Worm (Caenorhabditis elegans): ENCODE results near the gene T13C2.3.
A peak's percentile ranks its signal among the peaks of the same experiment; 100 is the strongest.

The T13C2.3 gene

ce11 chrII:6801262-6801661, 12.2 kb downstream of the T13C2.3 start (continued):
- TF ChIP-seq bed-1 (GFP tag; IDR thresholded peaks at IDR 0.05) (no peak), rpc-1 (optimal IDR thresholded peaks at IDR 0.05) (no peak), rpc-1 (tag; optimal IDR thresholded peaks at IDR 0.05) (no peak), ztf-25 (GFP tag; IDR thresholded peaks at IDR 0.05) (no peak)

ce11 chrII:6803024-6803423, 14.0 kb downstream of the T13C2.3 start, which contains the start of gene tab-1:
Gene tab-1 (plus strand): TSS chrII:6803324.
- no peak for TF ChIP-seq tbp1 (GFP tag; optimal IDR thresholded peaks at IDR 0.05)
- TF ChIP-seq F39B2.1 (GFP tag; IDR thresholded peaks at IDR 0.05), result no peak
- no peak for TF ChIP-seq F22D6.2 (tag; optimal IDR thresholded peaks at IDR 0.05)
- TF ChIP-seq snpc-1.3 (tag; optimal IDR thresholded peaks at IDR 0.05; ENCODE audit: insufficient read depth), result no peak
- TF ChIP-seq cebp-2 (GFP tag; IDR thresholded peaks at IDR 0.05), result no peak
- no peak for TF ChIP-seq madf-10 (tag; optimal IDR thresholded peaks at IDR 0.05)
- TF ChIP-seq egl-18 (GFP tag; IDR thresholded peaks at IDR 0.05), result no peak
- no peak for TF ChIP-seq ceh-58 (GFP tag; IDR thresholded peaks at IDR 0.05)

ce11 chrII:6807162-6807561, 18.1 kb downstream of the T13C2.3 start, which contains the start of gene F31E8.5:
Gene F31E8.5 (minus strand): TSS chrII:6807262.
- TF ChIP-seq F49E8.2 (tag; optimal IDR thresholded peaks at IDR 0.05; ENCODE audit: insufficient read depth) (no peak), snpc-1.1 (tag; optimal IDR thresholded peaks at IDR 0.05; ENCODE audit: insufficient read depth) (no peak), lin-26 (GFP tag; IDR thresholded peaks at IDR 0.05) (no peak), F57C9.4 (tag; optimal IDR thresholded peaks at IDR 0.05) (no peak), F22D6.2 (tag; optimal IDR thresholded peaks at IDR 0.05) (no peak), him-1 (tag; optimal IDR thresholded peaks at IDR 0.05) (no peak), C06A6.2 (GFP tag; conservative IDR thresholded peaks at IDR 0.05) (no peak), hrde-1 (tag; optimal IDR thresholded peaks at IDR 0.05; ENCODE audit: borderline replicate concordance) (no peak), madf-6 (GFP tag; IDR thresholded peaks at IDR 0.05) (no peak), lin-40 (tag; optimal IDR thresholded peaks at IDR 0.05) (no peak), lin-35 (GFP tag; optimal IDR thresholded peaks at IDR 0.05) (no peak), nhr-80 (tag; optimal IDR thresholded peaks at IDR 0.05) (no peak), ztf-22 (GFP tag; optimal IDR thresholded peaks at IDR 0.05) (no peak), athp-1 (tag; optimal IDR thresholded peaks at IDR 0.05) (no peak), ekl-4 (GFP tag; IDR thresholded peaks at IDR 0.05) (no peak), Y56A3A.18 (GFP tag; IDR thresholded peaks at IDR 0.05) (no peak)

ce11 chrII:6808539-6808938, 19.5 kb downstream of the T13C2.3 start:
- peak; percentile 8 for TF ChIP-seq K12H6.12 (tag; optimal IDR thresholded peaks at IDR 0.05)
- TF ChIP-seq ztf-26 (tag; optimal IDR thresholded peaks at IDR 0.05), result no peak
- TF ChIP-seq egrh-3 (GFP tag; IDR thresholded peaks at IDR 0.05), result no peak

ce11 chrII:6810663-6811062, 21.6 kb downstream of the T13C2.3 start, which contains the start of gene snt-1:
Gene snt-1 (plus strand): TSS chrII:6810963.
- TF ChIP-seq aptf-3 (GFP tag; IDR thresholded peaks at IDR 0.05), result no peak
- no peak for TF ChIP-seq nhr-80 (tag; optimal IDR thresholded peaks at IDR 0.05)
- TF ChIP-seq bed-1 (GFP tag; IDR thresholded peaks at IDR 0.05), result no peak

- TF ChIP-seq F49E8.2 (tag; optimal IDR thresholded peaks at IDR 0.05; ENCODE audit: insufficient read depth) (no peak), hsf-1 (GFP tag; IDR thresholded peaks at IDR 0.05) (no peak)
These were observed 23.5 kb downstream of the T13C2.3 start for ce11 chrII:6812514-6812913.

Measured in whole organism, young adult.